Fruit fly (Drosophila melanogaster): ENCODE data around the gene CG15456.

The CG15456 gene

DNA sequence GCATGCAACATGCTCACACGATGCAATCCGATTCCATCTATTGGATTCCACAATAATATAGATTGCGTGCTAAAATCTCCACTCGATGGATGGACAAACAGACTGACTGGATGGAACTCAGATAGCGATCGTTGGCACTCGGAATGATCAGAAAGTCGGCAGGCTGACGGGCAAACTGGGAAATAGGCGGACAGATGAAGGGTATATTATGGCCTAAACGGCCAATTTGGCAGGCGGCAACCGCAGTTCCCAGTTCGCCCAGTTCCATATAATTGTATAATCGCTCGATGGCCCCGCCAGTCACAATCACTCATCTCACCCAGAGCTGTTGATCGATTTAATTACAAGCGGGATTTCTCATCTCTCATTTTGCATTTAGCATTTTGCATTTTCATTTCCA lies 7.5 kb downstream of the CG15456 start, which contains the start of gene Obp19d:
Gene Obp19d, plus strand, starts transcription at position 301 of the 400 bp plus-strand sequence.
- TF ChIP-seq CG4707 (GFP tag; optimal IDR thresholded peaks at IDR 0.05) (no peak), sc (optimal IDR thresholded peaks at IDR 0.05) (no peak), sc (GFP tag; optimal IDR thresholded peaks at IDR 0.05) (no peak), CG6654 (GFP tag; optimal IDR thresholded peaks at IDR 0.05) (no peak), CG4282 (GFP tag; optimal IDR thresholded peaks at IDR 0.05) (no peak), CG34376 (GFP tag; optimal IDR thresholded peaks at IDR 0.05) (no peak), Hr78 (GFP tag; optimal IDR thresholded peaks at IDR 0.05) (no peak), CG9932 (GFP tag; IDR thresholded peaks at IDR 0.05) (no peak), nerfin-2 (GFP tag; IDR thresholded peaks at IDR 0.05; ENCODE audit: partially characterized antibody) (no peak), CG2116 (GFP tag; optimal IDR thresholded peaks at IDR 0.05) (no peak), CG15696 (tag; optimal IDR thresholded peaks at IDR 0.05) (no peak), tgo (GFP tag; IDR thresholded peaks at IDR 0.05) (no peak)

- TF ChIP-seq trem (tag; optimal IDR thresholded peaks at IDR 0.05) = no peak
Measured at dm6 chrX:20418864-20419263, 8.0 kb downstream of the CG15456 start, which contains the start of gene Obp19c. Gene Obp19c, minus strand, starts transcription at chrX:20418964.

- TF ChIP-seq zen2 (GFP tag; IDR thresholded peaks at IDR 0.05; ENCODE audit: partially characterized antibody) = no peak
- TF ChIP-seq CG7928 (GFP tag; optimal IDR thresholded peaks at IDR 0.05) = no peak
- TF ChIP-seq CG12391 (tag; optimal IDR thresholded peaks at IDR 0.05) = no peak
- TF ChIP-seq CG15479 (GFP tag; optimal IDR thresholded peaks at IDR 0.05) = no peak
- TF ChIP-seq mam (GFP tag; optimal IDR thresholded peaks at IDR 0.05) = no peak
- TF ChIP-seq bsh (GFP tag; optimal IDR thresholded peaks at IDR 0.05) = no peak
- TF ChIP-seq bbx (GFP tag; IDR thresholded peaks at IDR 0.05; ENCODE audit: partially characterized antibody) = no peak
- TF ChIP-seq HLH4C (GFP tag; IDR thresholded peaks at IDR 0.05; ENCODE audit: partially characterized antibody) = no peak
- no peak for TF ChIP-seq jing (GFP tag; optimal IDR thresholded peaks at IDR 0.05)
- no peak for TF ChIP-seq lola (GFP tag; optimal IDR thresholded peaks at IDR 0.05)
- no peak for TF ChIP-seq H15 (GFP tag; IDR thresholded peaks at IDR 0.05)
- no peak for TF ChIP-seq chn (GFP tag; optimal IDR thresholded peaks at IDR 0.05)
- no peak for TF ChIP-seq seq (GFP tag; IDR thresholded peaks at IDR 0.05)
- no peak for TF ChIP-seq CG8765 (GFP tag; IDR thresholded peaks at IDR 0.05)
- no peak for TF ChIP-seq CG43689 (GFP tag; IDR thresholded peaks at IDR 0.05)
Measured at dm6 chrX:20416433-20416832, 10.4 kb downstream of the CG15456 start, which contains the start of gene Obp19b. Gene Obp19b, plus strand, starts transcription at chrX:20416733.

- TF ChIP-seq Usf (GFP tag; optimal IDR thresholded peaks at IDR 0.05) (no peak), oc (tag; optimal IDR thresholded peaks at IDR 0.05) (no peak)
Measured at dm6 chrX:20415444-20415843, 11.4 kb downstream of the CG15456 start, which contains the start of gene Obp19a. Gene Obp19a, plus strand, starts transcription at chrX:20415744.

DNA sequence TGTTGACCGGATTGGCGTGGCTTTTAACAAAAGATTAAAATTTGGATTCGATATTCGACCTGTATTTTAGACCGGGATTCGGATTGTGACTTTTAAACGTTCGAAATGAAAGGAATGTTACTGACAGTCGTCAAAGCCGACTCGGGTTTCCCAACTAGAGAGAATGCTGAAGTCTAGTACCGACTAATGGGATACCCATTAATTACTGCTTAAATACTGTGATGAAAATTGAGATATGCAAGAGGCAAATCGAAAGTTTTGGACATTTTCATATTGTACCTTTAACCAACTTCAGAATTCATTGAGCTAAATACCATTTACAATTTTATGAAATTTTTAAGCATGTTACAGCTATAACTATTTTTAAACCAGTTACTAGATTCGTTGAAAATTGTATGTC lies 12.7 kb downstream of the CG15456 start, which contains the start of gene CG15458:
Gene CG15458, minus strand, starts transcription at position 101 of the 400 bp plus-strand sequence.
- TF ChIP-seq CG4707 (GFP tag; optimal IDR thresholded peaks at IDR 0.05) (no peak), CG12744 (GFP tag; optimal IDR thresholded peaks at IDR 0.05) (no peak), Spps (tag; optimal IDR thresholded peaks at IDR 0.05) (no peak), Hmx (GFP tag; optimal IDR thresholded peaks at IDR 0.05) (no peak), exex (tag; optimal IDR thresholded peaks at IDR 0.05) (no peak), p53 (GFP tag; optimal IDR thresholded peaks at IDR 0.05) (no peak), slou (GFP tag; optimal IDR thresholded peaks at IDR 0.05) (no peak), CG12071 (GFP tag; optimal IDR thresholded peaks at IDR 0.05) (no peak), dmrt99B (tag; optimal IDR thresholded peaks at IDR 0.05) (no peak), CG3726 (GFP tag; IDR thresholded peaks at IDR 0.05) (no peak), Stat92E (GFP tag; optimal IDR thresholded peaks at IDR 0.05) (no peak), mam (GFP tag; optimal IDR thresholded peaks at IDR 0.05) (no peak), CG8290 (GFP tag; optimal IDR thresholded peaks at IDR 0.05) (no peak), CG8290 (tag; optimal IDR thresholded peaks at IDR 0.05) (no peak), CG17385 (GFP tag; optimal IDR thresholded peaks at IDR 0.05) (no peak), crol (GFP tag; IDR thresholded peaks at IDR 0.05) (no peak)

Measured in whole organism, embryonic.